Worm (Caenorhabditis elegans): ENCODE measurements around the gene C35A11.2.

The C35A11.2 gene

DNA sequence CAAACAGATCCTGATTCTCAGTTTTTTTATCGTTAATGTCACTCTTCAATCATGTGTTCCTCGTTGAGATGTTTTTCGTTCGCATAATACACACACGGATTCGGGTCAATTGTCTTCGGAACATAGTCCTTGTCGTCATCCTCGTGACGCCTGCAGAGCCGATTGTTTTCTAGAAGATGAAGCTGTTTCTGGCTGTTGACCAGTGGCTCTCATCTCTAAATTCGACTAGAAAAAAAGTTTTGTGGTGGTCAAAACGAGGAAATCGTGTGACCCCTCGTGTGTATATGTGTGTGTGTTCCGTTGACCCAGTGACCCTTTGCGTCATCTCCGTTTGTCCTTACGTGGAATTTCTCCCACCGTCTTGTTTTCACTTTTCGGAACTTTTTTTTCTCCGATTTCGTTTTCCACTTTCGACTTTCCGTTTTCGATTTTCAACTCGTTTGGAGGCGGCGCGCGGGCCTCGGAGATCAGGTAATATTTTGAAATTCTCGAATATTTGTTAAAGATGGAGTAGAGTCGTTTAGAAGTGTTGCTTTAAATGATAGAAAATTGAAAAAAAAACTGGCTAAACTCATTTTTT lies at the start of gene C35A11.2:
C35A11.2 (plus strand) TSS at position 386 of the 580 bp plus-strand sequence.
- TF ChIP-seq blmp-1 (tag; optimal IDR thresholded peaks at IDR 0.05) (peak; percentile 75), M03D4.4 (tag; optimal IDR thresholded peaks at IDR 0.05) (no peak)

DNA sequence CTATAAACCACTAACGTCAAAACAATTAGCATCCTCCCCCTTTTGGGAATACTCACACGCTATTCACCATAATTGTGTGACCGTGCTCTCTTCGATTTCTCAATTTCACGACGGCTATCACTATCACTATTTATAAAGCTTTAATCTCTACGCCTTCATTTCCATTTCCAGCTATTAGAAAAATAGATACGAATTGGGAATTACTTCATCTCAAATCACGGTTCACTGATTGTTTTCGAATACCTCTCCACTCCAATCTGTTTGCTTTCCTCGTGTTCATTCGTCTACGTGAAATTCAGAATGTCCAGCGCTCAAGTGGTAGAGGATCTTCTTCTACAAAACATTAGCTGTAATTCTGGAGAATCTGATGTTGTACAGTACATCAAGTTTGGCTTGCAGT lies 49.2 kb upstream of the C35A11.2 start, which contains the start of gene srg-29:
srg-29 (plus strand) TSS at position 301 of the 400 bp plus-strand sequence.
- TF ChIP-seq drap-1 (GFP tag; optimal IDR thresholded peaks at IDR 0.05) (no peak), zip-8 (tag; optimal IDR thresholded peaks at IDR 0.05) (no peak), unc-39 (tag; optimal IDR thresholded peaks at IDR 0.05) (no peak), nhr-28 (tag; optimal IDR thresholded peaks at IDR 0.05) (no peak), sptf-1 (tag; optimal IDR thresholded peaks at IDR 0.05) (no peak), mab-5 (tag; optimal IDR thresholded peaks at IDR 0.05) (no peak), lin-32 (GFP tag; optimal IDR thresholded peaks at IDR 0.05) (no peak), lsy-2 (tag; optimal IDR thresholded peaks at IDR 0.05) (no peak), snpc-4 (tag; optimal IDR thresholded peaks at IDR 0.05) (no peak), ceh-43 (GFP tag; optimal IDR thresholded peaks at IDR 0.05) (no peak), M03D4.4 (tag; optimal IDR thresholded peaks at IDR 0.05) (no peak), nhr-12 (tag; optimal IDR thresholded peaks at IDR 0.05) (no peak), flh-1 (GFP tag; optimal IDR thresholded peaks at IDR 0.05) (no peak), unc-120 (tag; optimal IDR thresholded peaks at IDR 0.05; ENCODE audit: poor library complexity, severe bottlenecking) (no peak)

DNA sequence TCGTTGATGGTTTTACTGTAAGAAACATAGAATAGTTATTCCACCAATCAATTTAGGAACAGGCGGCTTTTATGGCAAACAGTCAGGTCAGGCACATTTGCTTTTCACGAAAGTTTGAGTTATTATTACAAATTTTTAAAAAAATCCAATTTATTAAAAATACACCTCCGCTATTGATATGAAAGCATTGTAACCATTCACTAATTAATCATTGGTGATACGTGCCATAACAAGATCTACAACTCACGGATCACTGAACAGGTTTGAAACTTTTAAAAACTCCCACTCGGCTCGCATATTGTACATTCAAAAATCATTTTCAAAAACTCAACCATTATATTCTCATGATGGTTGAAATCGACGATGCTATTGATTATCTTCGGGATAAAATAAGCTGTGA lies 46.6 kb upstream of the C35A11.2 start, which contains the start of gene srg-27:
srg-27 (plus strand) TSS at position 301 of the 400 bp plus-strand sequence.
- TF ChIP-seq ham-2 (GFP tag; optimal IDR thresholded peaks at IDR 0.05) = no peak
- TF ChIP-seq ceh-39 (tag; optimal IDR thresholded peaks at IDR 0.05) = no peak
- TF ChIP-seq unc-39 (tag; optimal IDR thresholded peaks at IDR 0.05) = no peak
- no peak for TF ChIP-seq ces-1 (GFP tag; optimal IDR thresholded peaks at IDR 0.05)
- no peak for TF ChIP-seq unc-120 (tag; optimal IDR thresholded peaks at IDR 0.05; ENCODE audit: poor library complexity, severe bottlenecking)
- no peak for TF ChIP-seq pha-4 (tag; optimal IDR thresholded peaks at IDR 0.05)
- no peak for TF ChIP-seq lin-13 (tag; optimal IDR thresholded peaks at IDR 0.05)

DNA sequence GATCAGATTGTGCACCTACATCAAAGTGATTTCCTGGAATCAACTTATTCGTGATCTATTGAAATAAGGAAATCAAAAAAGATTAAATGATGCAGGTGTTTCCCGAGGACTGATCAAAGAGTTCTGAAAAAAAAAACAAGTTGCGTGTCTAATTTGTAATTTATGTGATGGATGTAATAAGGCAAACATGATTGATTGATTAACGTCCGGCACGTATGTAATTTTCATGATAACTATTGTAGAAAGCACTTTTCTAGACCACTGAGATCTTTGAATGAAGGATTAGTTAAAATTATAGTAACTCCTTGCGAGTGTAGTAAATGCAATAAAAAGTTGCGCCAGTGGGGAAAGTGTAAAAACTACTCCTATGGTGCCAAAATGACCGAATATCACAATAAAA lies 40.7 kb upstream of the C35A11.2 start, which contains the start of gene srg-25:
srg-25 (minus strand) TSS at position 101 of the 400 bp plus-strand sequence.
- TF ChIP-seq pha-4 (tag; optimal IDR thresholded peaks at IDR 0.05) (no peak), ces-1 (GFP tag; optimal IDR thresholded peaks at IDR 0.05) (no peak), snpc-4 (tag; optimal IDR thresholded peaks at IDR 0.05) (no peak), nhr-12 (tag; optimal IDR thresholded peaks at IDR 0.05) (no peak), bed-3 (GFP tag; optimal IDR thresholded peaks at IDR 0.05) (no peak), drap-1 (GFP tag; optimal IDR thresholded peaks at IDR 0.05) (no peak), flh-1 (GFP tag; optimal IDR thresholded peaks at IDR 0.05) (no peak), ceh-43 (GFP tag; optimal IDR thresholded peaks at IDR 0.05) (no peak), sem-2 (GFP tag; optimal IDR thresholded peaks at IDR 0.05) (no peak), tbx-8 (GFP tag; optimal IDR thresholded peaks at IDR 0.05) (no peak), nhr-2 (tag; optimal IDR thresholded peaks at IDR 0.05) (no peak)

DNA sequence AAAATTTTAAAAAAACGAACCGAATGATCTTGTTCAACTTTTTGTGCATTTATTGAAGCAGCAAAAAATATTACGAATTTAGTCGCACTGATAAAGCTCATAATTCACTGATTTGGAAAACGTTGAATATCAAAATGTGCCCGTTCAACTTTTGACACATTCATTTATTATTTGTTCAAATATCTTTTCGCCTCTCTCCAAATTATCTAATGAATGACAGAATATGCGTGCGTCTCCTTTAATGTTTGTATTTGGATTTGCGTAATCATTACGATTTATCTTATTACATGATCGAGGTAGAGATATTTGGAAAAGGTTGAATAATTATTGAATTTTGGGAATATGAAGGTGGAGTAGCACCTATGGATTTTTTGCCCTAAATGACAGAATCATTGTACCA lies 36.6 kb upstream of the C35A11.2 start, which contains the start of gene T09D3.3:
T09D3.3 (minus strand) TSS at position 101 of the 400 bp plus-strand sequence.
- TF ChIP-seq nhr-28 (tag; optimal IDR thresholded peaks at IDR 0.05) (no peak), hlh-1 (tag; optimal IDR thresholded peaks at IDR 0.05) (no peak), sptf-1 (tag; optimal IDR thresholded peaks at IDR 0.05) (no peak), blmp-1 (tag; optimal IDR thresholded peaks at IDR 0.05) (no peak), sem-2 (GFP tag; optimal IDR thresholded peaks at IDR 0.05) (no peak), nhr-2 (tag; optimal IDR thresholded peaks at IDR 0.05) (no peak), snpc-4 (tag; optimal IDR thresholded peaks at IDR 0.05) (no peak)

DNA sequence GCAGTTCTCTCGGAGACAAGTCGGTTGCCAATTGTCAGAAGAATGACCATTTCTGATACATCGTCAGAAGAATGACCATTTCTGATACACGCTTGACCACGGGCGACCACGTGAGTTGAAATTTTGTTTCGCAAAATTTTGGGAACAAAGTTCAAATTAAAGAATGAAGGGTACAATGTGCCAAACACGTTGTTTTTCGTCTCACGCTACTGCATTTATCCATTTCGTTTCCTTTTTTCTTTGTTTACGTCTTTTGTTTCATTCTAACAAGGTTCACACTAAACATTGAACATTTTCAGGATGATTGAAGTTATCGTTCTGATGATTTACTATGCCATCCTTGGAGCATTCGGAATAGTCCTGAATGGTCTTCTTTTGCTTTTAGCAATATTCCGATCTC lies 34.6 kb upstream of the C35A11.2 start, which contains the start of gene srd-9:
srd-9 (plus strand) TSS at position 301 of the 400 bp plus-strand sequence.
- TF ChIP-seq cnd-1 (tag; optimal IDR thresholded peaks at IDR 0.05) = no peak
- no peak for TF ChIP-seq ztf-11 (tag; optimal IDR thresholded peaks at IDR 0.05)
- TF ChIP-seq nhr-2 (tag; optimal IDR thresholded peaks at IDR 0.05) = no peak
- no peak for TF ChIP-seq drap-1 (GFP tag; optimal IDR thresholded peaks at IDR 0.05)
- TF ChIP-seq sem-2 (GFP tag; optimal IDR thresholded peaks at IDR 0.05) = no peak
- no peak for TF ChIP-seq unc-39 (tag; optimal IDR thresholded peaks at IDR 0.05)
- no peak for TF ChIP-seq bed-3 (GFP tag; optimal IDR thresholded peaks at IDR 0.05)
- no peak for TF ChIP-seq nhr-28 (tag; optimal IDR thresholded peaks at IDR 0.05)
- TF ChIP-seq unc-62 (GFP tag; optimal IDR thresholded peaks at IDR 0.05) = no peak
- no peak for TF ChIP-seq lsy-2 (tag; optimal IDR thresholded peaks at IDR 0.05)
- TF ChIP-seq lin-32 (GFP tag; optimal IDR thresholded peaks at IDR 0.05) = no peak
- no peak for TF ChIP-seq elt-3 (tag; optimal IDR thresholded peaks at IDR 0.05)
- TF ChIP-seq lin-13 (tag; optimal IDR thresholded peaks at IDR 0.05) = no peak
- no peak for TF ChIP-seq ces-1 (GFP tag; optimal IDR thresholded peaks at IDR 0.05)
- no peak for TF ChIP-seq pha-4 (tag; optimal IDR thresholded peaks at IDR 0.05)
